Fruit fly (Drosophila melanogaster) whole organism, embryonic: Measurements from ENCODE around the gene HemK1.

Experiments
- Atf-2 ChIP-seq: fragments of 200-800 bp; sonication (Bioruptor generic); optimal IDR thresholded peaks from 2 replicates; lab custom pipeline; 2016; ENCODE audit warnings: missing biosample characterization, missing genetic modification characterization
- B-H1 ChIP-seq: fragments of 200-800 bp; sonication (Bioruptor generic); IDR thresholded peaks from 3 replicates; pipeline ENCODE4 v1.3.6; 2022; ENCODE audit warnings: missing biosample characterization, missing genetic modification characterization
- CG10209 ChIP-seq: fragments of 200-800 bp; sonication (Bioruptor generic); optimal IDR thresholded peaks from 3 replicates; lab custom pipeline; 2017; ENCODE audit warnings: missing biosample characterization, mild to moderate bottlenecking, missing genetic modification characterization, missing genetic modification reagents
- CG11696 ChIP-seq: fragments of 200-800 bp; sonication (Bioruptor generic); IDR thresholded peaks from 2 replicates; pipeline ENCODE4 v1.3.6; 2022; ENCODE audit warnings: missing biosample characterization, missing genetic modification characterization
- CG18262 ChIP-seq: fragments of 200-800 bp; optimal IDR thresholded peaks from 3 replicates; lab custom pipeline; 2019; ENCODE audit warnings: missing biosample characterization, mild to moderate bottlenecking, missing genetic modification characterization, moderate library complexity
- CG1832 ChIP-seq: fragments of 200-800 bp; sonication (Bioruptor generic); optimal IDR thresholded peaks from 2 replicates; lab custom pipeline; 2017; ENCODE audit warnings: missing biosample characterization, mild to moderate bottlenecking, missing genetic modification characterization, inconsistent platforms
- CG2199 ChIP-seq: fragments of 200-800 bp; sonication (Bioruptor generic); IDR thresholded peaks from 3 replicates; pipeline ENCODE4 v1.3.6; 2022; ENCODE audit warnings: missing biosample characterization, missing genetic modification characterization
- CG31441 ChIP-seq: fragments of 200-800 bp; sonication (Bioruptor generic); IDR thresholded peaks from 2 replicates; pipeline ENCODE4 v1.3.6; 2022; ENCODE audit warnings: missing biosample characterization, missing genetic modification characterization
- CG3163 ChIP-seq: fragments of 200-800 bp; sonication (Bioruptor generic); optimal IDR thresholded peaks from 3 replicates; lab custom pipeline; 2016; ENCODE audit warnings: missing biosample characterization, missing genetic modification characterization
- CG4328 ChIP-seq: fragments of 200-800 bp; sonication (Bioruptor generic); optimal IDR thresholded peaks from 3 replicates; lab custom pipeline; 2017; ENCODE audit warnings: missing biosample characterization, missing genetic modification reagents, missing genetic modification characterization
- CG4404 ChIP-seq: fragments of 200-800 bp; sonication (Bioruptor generic); IDR thresholded peaks from 2 replicates; pipeline ENCODE4 v1.3.6; 2022; ENCODE audit warnings: missing biosample characterization, missing genetic modification characterization
- CG6683 ChIP-seq: fragments of 200-800 bp; sonication (Bioruptor generic); optimal IDR thresholded peaks from 2 replicates; lab custom pipeline; 2017; ENCODE audit warnings: missing biosample characterization, mild to moderate bottlenecking, missing genetic modification characterization, missing genetic modification reagents
- CG8924 ChIP-seq: fragments of 200-800 bp; optimal IDR thresholded peaks from 3 replicates; lab custom pipeline; 2019; ENCODE audit warnings: missing biosample characterization, mild to moderate bottlenecking, missing genetic modification characterization, moderate library complexity
- CoRest ChIP-seq: fragments of 200-800 bp; sonication (Bioruptor generic); optimal IDR thresholded peaks from 3 replicates; lab custom pipeline; 2018; ENCODE audit warnings: missing biosample characterization, mild to moderate bottlenecking, missing genetic modification characterization, moderate library complexity
- Dbx ChIP-seq: fragments of 200-800 bp; sonication (Bioruptor generic); IDR thresholded peaks from 3 replicates; pipeline ENCODE4 v1.3.6; 2022; ENCODE audit warnings: missing biosample characterization, missing genetic modification characterization
- Drgx ChIP-seq: fragments of 200-800 bp; sonication (Bioruptor generic); IDR thresholded peaks from 2 replicates; pipeline ENCODE4 v1.3.6; 2022; ENCODE audit warnings: missing biosample characterization, missing genetic modification characterization
- Hr51 ChIP-seq, 2 experiments: fragments of 200-800 bp; sonication (Bioruptor generic); optimal IDR thresholded peaks; 2 replicates in 1 of 2; 3 replicates in 1 of 2; lab custom pipeline; 2016 to 2018; ENCODE audit warnings: missing biosample characterization in 2 of 2, missing genetic modification characterization in 2 of 2, mild to moderate bottlenecking in 1 of 2, moderate library complexity in 1 of 2
- Kr ChIP-seq: fragments of 200-800 bp; sonication (Bioruptor generic); optimal IDR thresholded peaks from 2 replicates; lab custom pipeline; 2017; ENCODE audit warnings: missing biosample characterization, mild to moderate bottlenecking, missing genetic modification characterization
- Lpt ChIP-seq: fragments of >200 bp; optimal IDR thresholded peaks from 2 replicates; lab custom pipeline; 2018; ENCODE audit warnings: missing biosample characterization, missing genetic modification characterization
- Oli ChIP-seq: fragments of 200-800 bp; sonication (Bioruptor generic); optimal IDR thresholded peaks from 2 replicates; lab custom pipeline; 2018; ENCODE audit warnings: missing biosample characterization, mild to moderate bottlenecking, missing genetic modification characterization, moderate library complexity
- Ptx1 ChIP-seq: fragments of 200-800 bp; sonication (Bioruptor generic); IDR thresholded peaks from 2 replicates; pipeline ENCODE4 v1.3.6; 2022; ENCODE audit warnings: missing biosample characterization, missing genetic modification characterization
- Sox100B ChIP-seq: fragments of 200-800 bp; sonication (Bioruptor generic); optimal IDR thresholded peaks from 3 replicates; lab custom pipeline; 2018; ENCODE audit warnings: missing biosample characterization, mild to moderate bottlenecking, missing genetic modification characterization
- Sox102F ChIP-seq: fragments of 200-800 bp; sonication (Bioruptor generic); optimal IDR thresholded peaks from 2 replicates; lab custom pipeline; 2018; ENCODE audit warnings: missing biosample characterization, mild to moderate bottlenecking, missing genetic modification characterization, moderate library complexity
- Vsx1 ChIP-seq: fragments of 200-800 bp; sonication (Bioruptor generic); optimal IDR thresholded peaks from 2 replicates; lab custom pipeline; 2017; ENCODE audit warnings: missing biosample characterization, mild to moderate bottlenecking, missing genetic modification characterization, missing genetic modification reagents
- Xrp1 ChIP-seq: fragments of 200-800 bp; sonication (Bioruptor generic); IDR thresholded peaks from 2 replicates; pipeline ENCODE4 v1.3.6; 2022; ENCODE audit warnings: missing biosample characterization, missing genetic modification characterization
- az2 ChIP-seq: fragments of 200-800 bp; sonication (Bioruptor generic); optimal IDR thresholded peaks from 3 replicates; lab custom pipeline; 2016; ENCODE audit warnings: missing biosample characterization, missing genetic modification characterization
- bowl ChIP-seq: fragments of 200-800 bp; sonication (Bioruptor generic); IDR thresholded peaks from 2 replicates; pipeline ENCODE4 v1.3.6; 2022; ENCODE audit warnings: missing biosample characterization, missing genetic modification characterization
- chinmo ChIP-seq: fragments of 200-800 bp; sonication (Bioruptor generic); IDR thresholded peaks from 4 replicates; pipeline ENCODE4 v1.3.6; 2022; ENCODE audit warnings: missing biosample characterization, missing genetic modification characterization; ENCODE audit not compliant: partially characterized antibody
- crol ChIP-seq: fragments of 200-800 bp; sonication (Bioruptor generic); IDR thresholded peaks from 2 replicates; pipeline ENCODE4 v1.3.6; 2022; ENCODE audit warnings: missing biosample characterization, missing genetic modification characterization
- dmrt11E ChIP-seq: fragments of 200-800 bp; sonication (Bioruptor generic); optimal IDR thresholded peaks from 3 replicates; lab custom pipeline; 2018; ENCODE audit warnings: missing biosample characterization, mild to moderate bottlenecking, missing genetic modification characterization, moderate library complexity
- dysf ChIP-seq: fragments of 200-800 bp; sonication (Bioruptor generic); IDR thresholded peaks from 3 replicates; pipeline ENCODE4 v1.3.6; 2022; ENCODE audit warnings: missing biosample characterization, missing genetic modification characterization
- fd96Cb ChIP-seq: fragments of 200-800 bp; sonication (Bioruptor generic); optimal IDR thresholded peaks from 2 replicates; lab custom pipeline; 2018; ENCODE audit warnings: missing biosample characterization, mild to moderate bottlenecking, missing genetic modification characterization, moderate library complexity
- fru ChIP-seq: fragments of >200 bp; optimal IDR thresholded peaks from 2 replicates; lab custom pipeline; 2017
- gcm ChIP-seq: fragments of 200-800 bp; sonication (Bioruptor generic); optimal IDR thresholded peaks from 2 replicates; lab custom pipeline; 2019; ENCODE audit warnings: missing biosample characterization, mild to moderate bottlenecking, missing genetic modification characterization, moderate library complexity
- hkb ChIP-seq, 2 experiments: fragments of 200-800 bp in 1 of 2; fragments of >200 bp in 1 of 2; sonication (Bioruptor generic) in 1 of 2; IDR thresholded peaks in 1 of 2; optimal IDR thresholded peaks in 1 of 2; 2 replicates each; pipeline versions ENCODE4 v1.3.6 to Lab custom; 2017 to 2022; ENCODE audit warnings: missing biosample characterization in 1 of 2, missing genetic modification characterization in 1 of 2
- hth ChIP-seq: fragments of >200 bp; optimal IDR thresholded peaks from 2 replicates; lab custom pipeline; 2017; ENCODE audit warnings: inconsistent platforms
- lmd ChIP-seq: fragments of 200-800 bp; sonication (Bioruptor generic); IDR thresholded peaks from 2 replicates; pipeline ENCODE4 v1.3.6; 2022; ENCODE audit warnings: missing biosample characterization, missing genetic modification characterization
- pfk ChIP-seq: fragments of 200-800 bp; sonication (Bioruptor generic); optimal IDR thresholded peaks from 2 replicates; lab custom pipeline; 2018; ENCODE audit warnings: missing biosample characterization, mild to moderate bottlenecking, missing genetic modification characterization, moderate library complexity
- prd ChIP-seq, 3 experiments: fragments of >200 bp in 2 of 3; fragments of 200-800 bp in 1 of 3; sonication (Bioruptor generic) in 1 of 3; optimal IDR thresholded peaks in 2 of 3; IDR thresholded peaks in 1 of 3; 2 replicates in 2 of 3; 3 replicates in 1 of 3; pipeline versions ENCODE4 v1.3.6 to Lab custom; 2017 to 2022; ENCODE audit warnings: missing biosample characterization in 1 of 3, missing genetic modification characterization in 1 of 3
- pzg ChIP-seq: fragments of 200-800 bp; sonication (Bioruptor generic); optimal IDR thresholded peaks from 3 replicates; lab custom pipeline; 2018; ENCODE audit warnings: missing biosample characterization, mild to moderate bottlenecking, missing genetic modification characterization, moderate library complexity
- run ChIP-seq: fragments of 200-800 bp; sonication (Bioruptor generic); optimal IDR thresholded peaks from 3 replicates; lab custom pipeline; 2018; ENCODE audit warnings: missing biosample characterization, mild to moderate bottlenecking, missing genetic modification characterization
- sens ChIP-seq: fragments of 200-800 bp; sonication (Bioruptor generic); peaks from one replicate; lab custom pipeline; 2016; ENCODE audit warnings: missing biosample characterization, missing genetic modification characterization
- slbo ChIP-seq: fragments of 200-800 bp; sonication (Bioruptor generic); IDR thresholded peaks from 2 replicates; pipeline ENCODE4 v1.3.6; 2022; ENCODE audit warnings: missing biosample characterization, missing genetic modification characterization
- sug ChIP-seq: fragments of 200-800 bp; optimal IDR thresholded peaks from 2 replicates; lab custom pipeline; 2019; ENCODE audit warnings: missing biosample characterization, mild to moderate bottlenecking, missing genetic modification characterization, moderate library complexity
- tap ChIP-seq: fragments of 200-800 bp; optimal IDR thresholded peaks from 3 replicates; lab custom pipeline; 2019; ENCODE audit warnings: missing biosample characterization, mild to moderate bottlenecking, missing genetic modification characterization, moderate library complexity
- toy ChIP-seq: fragments of 200-800 bp; sonication (Bioruptor generic); IDR thresholded peaks from 2 replicates; pipeline ENCODE4 v1.3.6; 2022; ENCODE audit warnings: missing biosample characterization, missing genetic modification characterization
- tup ChIP-seq: fragments of 200-800 bp; sonication (Bioruptor generic); optimal IDR thresholded peaks from 2 replicates; lab custom pipeline; 2016; ENCODE audit warnings: missing biosample characterization, mild to moderate bottlenecking, missing genetic modification characterization, moderate library complexity

The HemK1 gene

dm6 chr2L:6467509-6467908, at the start of gene HemK1 (continued):
- 0 out of 3 replicates have a peak, but pooled peaks have one; percentile 29 for TF ChIP-seq CG2199
- no peak for TF ChIP-seq Lpt (GFP tag; lab: Kevin White, UChicago)
- peak; percentile 98 for TF ChIP-seq pzg (GFP tag; lab: Kevin White, UChicago)
- TF ChIP-seq CG3163 (GFP tag; lab: Kevin White, UChicago) = no peak

dm6 chr2L:6513948-6514347, 46.5 kb upstream of the HemK1 start:
- TF ChIP-seq Dbx (GFP tag; lab: Robert Waterston, UW) (no peak), Vsx1 (GFP tag; lab: Kevin White, UChicago) (no peak), pfk (no peak), slbo (0 out of 2 replicates have a peak, but pooled peaks have one; percentile 5), run (no peak), B-H1 (no peak), tup (GFP tag; lab: Kevin White, UChicago) (no peak), crol (GFP tag; lab: Robert Waterston, UW) (peak; percentile 26; the same call in 1 of the 2 replicates), Drgx (GFP tag; lab: Robert Waterston, UW) (peak; percentile 26; the same call in 1 of the 2 replicates), CG11696 (GFP tag; lab: Robert Waterston, UW) (0 out of 2 replicates have a peak, but pooled peaks have one; percentile 36), Hr51 (GFP tag; optimal IDR thresholded peaks at IDR 0.05; lab: Kevin White, UChicago) (no peak), toy (GFP tag; lab: Robert Waterston, UW) (no peak)

- TF ChIP-seq bowl = no peak
- TF ChIP-seq Atf-2 (GFP tag; lab: Kevin White, UChicago) = no peak
- TF ChIP-seq CG31441 (GFP tag; lab: Robert Waterston, UW) = peak; percentile 30; the same call in 1 of the 2 replicates
- peak; percentile 41; the same call in 1 of the 2 replicates for TF ChIP-seq Xrp1
- peak; percentile 46 for TF ChIP-seq dmrt11E (tag; lab: Kevin White, UChicago)
- peak; percentile 57 for TF ChIP-seq Sox102F
- no peak for TF ChIP-seq chinmo
- TF ChIP-seq CG10209 (GFP tag; lab: Kevin White, UChicago) = peak; percentile 26
- TF ChIP-seq Oli (tag; lab: Kevin White, UChicago) = peak; percentile 49
- no peak for TF ChIP-seq hkb (optimal IDR thresholded peaks at IDR 0.05; lab: Kevin White, UChicago)
- peak; percentile 36; the same call in 1 of the 2 replicates for TF ChIP-seq hkb (GFP tag; IDR thresholded peaks at IDR 0.05; lab: Robert Waterston, UW)
- peak; percentile 12 for TF ChIP-seq gcm (GFP tag; lab: Kevin White, UChicago)
- no peak for TF ChIP-seq hth
- TF ChIP-seq pfk = no peak
- TF ChIP-seq sens (GFP tag; lab: Kevin White, UChicago) = peak; percentile 0
- no peak for TF ChIP-seq Kr (GFP tag; lab: Kevin White, UChicago)
- TF ChIP-seq CG1832 (GFP tag; lab: Kevin White, UChicago) = no peak
- peak; percentile 27 for TF ChIP-seq CoRest (tag; lab: Kevin White, UChicago)
- TF ChIP-seq prd (optimal IDR thresholded peaks at IDR 0.05; lab: Kevin White, UChicago) = no peak
- peak; percentile 69; the same call in 2 of the 3 replicates for TF ChIP-seq prd (GFP tag; IDR thresholded peaks at IDR 0.05; lab: Robert Waterston, UW)
- TF ChIP-seq CG18262 = peak; percentile 51
- 0 out of 2 replicates have a peak, but pooled peaks have one; percentile 34 for TF ChIP-seq CG4404
- TF ChIP-seq CG6683 (GFP tag; lab: Kevin White, UChicago) = no peak
- peak; percentile 29 for TF ChIP-seq az2 (GFP tag; lab: Kevin White, UChicago)
- TF ChIP-seq Ptx1 (GFP tag; lab: Robert Waterston, UW) = 0 out of 2 replicates have a peak, but pooled peaks have one; percentile 26
- TF ChIP-seq CG8924 = peak; percentile 36
- no peak for TF ChIP-seq sug (tag; lab: Kevin White, UChicago)
- peak; percentile 23 for TF ChIP-seq tap (tag; lab: Kevin White, UChicago)
- 0 out of 2 replicates have a peak, but pooled peaks have one; percentile 22 for TF ChIP-seq lmd (GFP tag; lab: Robert Waterston, UW)
- TF ChIP-seq Sox100B = peak; percentile 21
- 0 out of 3 replicates have a peak, but pooled peaks have one; percentile 37 for TF ChIP-seq dysf (GFP tag; lab: Robert Waterston, UW)
- peak; percentile 19 for TF ChIP-seq fd96Cb
- TF ChIP-seq CG4328 = no peak
- no peak for TF ChIP-seq fru (lab: Kevin White, UChicago)
Observed at dm6 chr2L:6508666-6509065, 41.2 kb upstream of the HemK1 start.
